Worm (Caenorhabditis elegans) whole organism, mixed stage, embryonic: ENCODE measurements around the gene ubh-3.

Experiments used
- blmp-1 ChIP-seq: fragments of 150-350 bp; optimal IDR thresholded peaks from 2 replicates; lab custom pipeline; 2014; ENCODE audit warnings: missing biosample characterization, missing genetic modification characterization
- ces-1 ChIP-seq: fragments of 150-350 bp; optimal IDR thresholded peaks from 2 replicates; lab custom pipeline; 2014; ENCODE audit warnings: missing biosample characterization, missing genetic modification reagents, missing genetic modification characterization
- cnd-1 ChIP-seq: fragments of 200-800 bp; sonication (Bioruptor generic); optimal IDR thresholded peaks from 2 replicates; lab custom pipeline; 2018; ENCODE audit warnings: mild to moderate bottlenecking, missing genetic modification characterization, missing compliant biosample characterization
- elt-3 ChIP-seq: fragments of 150-350 bp; optimal IDR thresholded peaks from 2 replicates; lab custom pipeline; 2014; ENCODE audit warnings: missing biosample characterization, missing genetic modification characterization
- flh-1 ChIP-seq: fragments of 200-800 bp; sonication (Bioruptor generic); optimal IDR thresholded peaks from 2 replicates; lab custom pipeline; 2018; ENCODE audit warnings: mild to moderate bottlenecking, missing genetic modification characterization, moderate library complexity, missing compliant biosample characterization
- lsy-2 ChIP-seq: fragments of 150-350 bp; optimal IDR thresholded peaks from 2 replicates; lab custom pipeline; 2014; ENCODE audit warnings: missing biosample characterization, missing genetic modification characterization
- mab-5 ChIP-seq: fragments of 150-350 bp; optimal IDR thresholded peaks from 2 replicates; lab custom pipeline; 2014; ENCODE audit warnings: missing biosample characterization, missing genetic modification characterization
- nhr-28 ChIP-seq: fragments of 150-350 bp; optimal IDR thresholded peaks from 2 replicates; lab custom pipeline; 2014; ENCODE audit warnings: missing biosample characterization, missing genetic modification characterization
- nhr-76 ChIP-seq: sonication (generic microtip); optimal IDR thresholded peaks from 2 replicates; lab custom pipeline; 2017; ENCODE audit warnings: missing biosample characterization, missing genetic modification characterization
- pha-4 ChIP-seq: fragments of 150-350 bp; optimal IDR thresholded peaks from 2 replicates; lab custom pipeline; 2018; ENCODE audit warnings: missing biosample characterization, missing genetic modification reagents, missing genetic modification characterization
- snpc-4 ChIP-seq: fragments of 150-350 bp; optimal IDR thresholded peaks from 2 replicates; lab custom pipeline; 2014; ENCODE audit warnings: missing biosample characterization, missing genetic modification characterization
- unc-62 ChIP-seq: fragments of 150-350 bp; optimal IDR thresholded peaks from 2 replicates; lab custom pipeline; 2014; ENCODE audit warnings: missing biosample characterization, missing genetic modification reagents, missing genetic modification characterization
- zip-8 ChIP-seq: fragments of 150-350 bp; optimal IDR thresholded peaks from 2 replicates; lab custom pipeline; 2014; ENCODE audit warnings: missing biosample characterization, missing genetic modification characterization
- ztf-11 ChIP-seq: fragments of 150-350 bp; optimal IDR thresholded peaks from 2 replicates; lab custom pipeline; 2014; ENCODE audit warnings: missing biosample characterization, missing genetic modification characterization

- TF ChIP-seq unc-62 (no peak), lsy-2 (tag; lab: Kevin White, UChicago) (no peak), cnd-1 (tag; lab: Kevin White, UChicago) (no peak), ces-1 (no peak), ztf-11 (tag; lab: Kevin White, UChicago) (no peak), mab-5 (tag; lab: Kevin White, UChicago) (no peak), snpc-4 (tag; lab: Kevin White, UChicago) (no peak), pha-4 (tag; lab: Kevin White, UChicago) (no peak), zip-8 (tag; lab: Kevin White, UChicago) (no peak), nhr-28 (tag; lab: Kevin White, UChicago) (no peak), blmp-1 (tag; lab: Kevin White, UChicago) (no peak), nhr-76 (tag; lab: Kevin White, UChicago) (no peak), flh-1 (GFP tag; lab: Kevin White, UChicago) (no peak), elt-3 (tag; lab: Kevin White, UChicago) (no peak)
Measured at ce11 chrV:6509717-6510116, 1.1 kb upstream of the ubh-3 start, which contains the start of gene ubh-2.
